Worm (Caenorhabditis elegans) whole organism, L4 larva: ENCODE measurements around the gene atg-2.

Source experiments
- F10B5.3 ChIP-seq: sonication (generic microtip); optimal IDR thresholded peaks from 2 replicates; lab custom pipeline; 2016; ENCODE audit warnings: mild to moderate bottlenecking, missing genetic modification characterization, missing compliant biosample characterization
- T26A8.4 ChIP-seq: fragments of 200-800 bp; sonication (Bioruptor generic); IDR thresholded peaks from 2 replicates; pipeline ENCODE4 v1.3.6; 2022; ENCODE audit warnings: missing genetic modification characterization, missing compliant biosample characterization
- ZK337.2 ChIP-seq: fragments of 200-800 bp; sonication (Bioruptor generic); IDR thresholded peaks from 2 replicates; pipeline ENCODE4 v1.3.6; 2022; ENCODE audit warnings: missing genetic modification reagents, missing genetic modification characterization, missing compliant biosample characterization
- ZK546.5 ChIP-seq, 2 experiments: sonication (generic microtip); optimal IDR thresholded peaks; 2 replicates each; lab custom pipeline; 2017; ENCODE audit warnings: missing biosample characterization in 2 of 2, missing genetic modification characterization in 2 of 2
- aha-1 ChIP-seq: fragments of 150-350 bp; peaks from one replicate; lab custom pipeline; 2014; ENCODE audit warnings: missing biosample characterization, missing genetic modification characterization
- aly-2 ChIP-seq: sonication (generic microtip); optimal IDR thresholded peaks from 2 replicates; lab custom pipeline; 2018; ENCODE audit warnings: missing biosample characterization, missing genetic modification characterization
- ama-1 ChIP-seq: fragments of 150-350 bp; optimal IDR thresholded peaks from 2 replicates; lab custom pipeline; 2014; ENCODE audit warnings: inconsistent platforms, mixed read lengths
- attf-4 ChIP-seq: sonication (generic microtip); optimal IDR thresholded peaks from 3 replicates; lab custom pipeline; 2017; ENCODE audit warnings: missing biosample characterization, missing genetic modification characterization
- ceh-20 ChIP-seq: fragments of 200-800 bp; sonication (Bioruptor generic); IDR thresholded peaks from 2 replicates; pipeline ENCODE4 v1.3.6; 2022; ENCODE audit warnings: missing genetic modification reagents, missing genetic modification characterization, missing compliant biosample characterization
- ctbp-1 ChIP-seq: fragments of 200-800 bp; sonication (Bioruptor generic); IDR thresholded peaks from 2 replicates; pipeline ENCODE4 v1.3.6; 2022; ENCODE audit warnings: missing genetic modification reagents, missing genetic modification characterization, missing compliant biosample characterization
- hif-1 ChIP-seq, 2 experiments: sonication (generic microtip); optimal IDR thresholded peaks; 2 replicates each; lab custom pipeline; 2016 to 2017; ENCODE audit warnings: missing compliant biosample characterization in 2 of 2, missing genetic modification characterization in 2 of 2, missing genetic modification reagents in 2 of 2, missing genotype in 2 of 2, mild to moderate bottlenecking in 1 of 2
- hlh-11 ChIP-seq: fragments of 200-800 bp; sonication (Bioruptor generic); optimal IDR thresholded peaks from 2 replicates; lab custom pipeline; 2018; ENCODE audit warnings: mild to moderate bottlenecking, missing genetic modification characterization, missing compliant biosample characterization
- hlh-30 ChIP-seq: sonication (generic microtip); optimal IDR thresholded peaks from 2 replicates; lab custom pipeline; 2017; ENCODE audit warnings: antibody characterized with exemption, mild to moderate bottlenecking, missing genetic modification characterization, missing compliant biosample characterization; ENCODE audit not compliant: insufficient read depth
- hmg-1.1 ChIP-seq: fragments of 200-800 bp; sonication (Bioruptor generic); IDR thresholded peaks from 2 replicates; pipeline ENCODE4 v1.3.6; 2022; ENCODE audit warnings: missing genetic modification reagents, missing genetic modification characterization, missing compliant biosample characterization
- jun-1 ChIP-seq: fragments of 150-350 bp; optimal IDR thresholded peaks from 2 replicates; lab custom pipeline; 2014; ENCODE audit warnings: missing biosample characterization, missing genetic modification reagents, missing genetic modification characterization
- lin-1 ChIP-seq: fragments of 200-800 bp; sonication (Bioruptor generic); IDR thresholded peaks from 2 replicates; pipeline ENCODE4 v1.3.6; 2022; ENCODE audit warnings: missing genetic modification reagents, missing genetic modification characterization, missing compliant biosample characterization
- lin-13 ChIP-seq: fragments of 150-350 bp; optimal IDR thresholded peaks from 2 replicates; lab custom pipeline; 2014; ENCODE audit warnings: missing biosample characterization, missing genetic modification reagents, missing genetic modification characterization
- lin-15B ChIP-seq: fragments of 150-350 bp; sonication (generic microtip); optimal IDR thresholded peaks from 3 replicates; lab custom pipeline; 2014; ENCODE audit warnings: missing biosample characterization, missing genetic modification characterization
- lsy-2 ChIP-seq, 2 experiments: fragments of 150-350 bp in 1 of 2; sonication (generic microtip) in 1 of 2; optimal IDR thresholded peaks; 2 replicates each; lab custom pipeline; 2014 to 2017; ENCODE audit warnings: missing biosample characterization in 2 of 2, missing genetic modification characterization in 2 of 2
- mep-1 ChIP-seq: fragments of 150-350 bp; sonication (generic microtip); optimal IDR thresholded peaks from 3 replicates; lab custom pipeline; 2014; ENCODE audit warnings: missing biosample characterization, missing genetic modification characterization
- mes-2 ChIP-seq: sonication (generic microtip); optimal IDR thresholded peaks from 2 replicates; lab custom pipeline; 2016; ENCODE audit warnings: missing genotype, mild to moderate bottlenecking, missing genetic modification characterization, missing compliant biosample characterization; ENCODE audit not compliant: poor library complexity, severe bottlenecking
- mxl-2 ChIP-seq: fragments of 200-800 bp; sonication (Bioruptor generic); conservative IDR thresholded peaks from 2 replicates; pipeline ENCODE4 v1.3.6; 2022; ENCODE audit warnings: missing genetic modification reagents, missing genetic modification characterization, missing compliant biosample characterization
- nhr-25 ChIP-seq: sonication (generic microtip); optimal IDR thresholded peaks from 2 replicates; lab custom pipeline; 2017; ENCODE audit warnings: missing genetic modification characterization, mild to moderate bottlenecking, missing compliant biosample characterization, antibody characterized with exemption, moderate library complexity, borderline replicate concordance; ENCODE audit not compliant: insufficient read depth
- nhr-28 ChIP-seq: fragments of 150-350 bp; optimal IDR thresholded peaks from 2 replicates; lab custom pipeline; 2014; ENCODE audit warnings: missing biosample characterization, missing genetic modification characterization
- nhr-48 ChIP-seq: sonication (generic microtip); optimal IDR thresholded peaks from 2 replicates; lab custom pipeline; 2016; ENCODE audit warnings: mild to moderate bottlenecking, missing genetic modification characterization, missing compliant biosample characterization
- pqm-1 ChIP-seq: sonication (generic microtip); optimal IDR thresholded peaks from 2 replicates; lab custom pipeline; 2017; ENCODE audit warnings: missing biosample characterization, missing genetic modification characterization
- rbr-2 ChIP-seq: sonication (generic microtip); optimal IDR thresholded peaks from 2 replicates; lab custom pipeline; 2016; ENCODE audit warnings: missing genotype, missing genetic modification characterization, missing compliant biosample characterization
- tag-97 ChIP-seq: fragments of 200-800 bp; sonication (Bioruptor generic); IDR thresholded peaks from 2 replicates; pipeline ENCODE4 v1.3.6; 2022; ENCODE audit warnings: missing genetic modification characterization, missing compliant biosample characterization
- tra-1 ChIP-seq: fragments of 200-800 bp; sonication (Bioruptor generic); IDR thresholded peaks from 2 replicates; pipeline ENCODE4 v1.3.6; 2022; ENCODE audit warnings: missing genetic modification reagents, missing genetic modification characterization, missing compliant biosample characterization
- unc-39 ChIP-seq: sonication (generic microtip); optimal IDR thresholded peaks from 2 replicates; lab custom pipeline; 2017; ENCODE audit warnings: missing biosample characterization, missing genetic modification characterization
- zag-1 ChIP-seq: fragments of 150-350 bp; optimal IDR thresholded peaks from 2 replicates; lab custom pipeline; 2014; ENCODE audit warnings: missing biosample characterization, missing genetic modification characterization
- zip-2 ChIP-seq: fragments of 150-350 bp; optimal IDR thresholded peaks from 2 replicates; lab custom pipeline; 2014; ENCODE audit warnings: missing biosample characterization, missing genetic modification characterization

The atg-2 gene

DNA sequence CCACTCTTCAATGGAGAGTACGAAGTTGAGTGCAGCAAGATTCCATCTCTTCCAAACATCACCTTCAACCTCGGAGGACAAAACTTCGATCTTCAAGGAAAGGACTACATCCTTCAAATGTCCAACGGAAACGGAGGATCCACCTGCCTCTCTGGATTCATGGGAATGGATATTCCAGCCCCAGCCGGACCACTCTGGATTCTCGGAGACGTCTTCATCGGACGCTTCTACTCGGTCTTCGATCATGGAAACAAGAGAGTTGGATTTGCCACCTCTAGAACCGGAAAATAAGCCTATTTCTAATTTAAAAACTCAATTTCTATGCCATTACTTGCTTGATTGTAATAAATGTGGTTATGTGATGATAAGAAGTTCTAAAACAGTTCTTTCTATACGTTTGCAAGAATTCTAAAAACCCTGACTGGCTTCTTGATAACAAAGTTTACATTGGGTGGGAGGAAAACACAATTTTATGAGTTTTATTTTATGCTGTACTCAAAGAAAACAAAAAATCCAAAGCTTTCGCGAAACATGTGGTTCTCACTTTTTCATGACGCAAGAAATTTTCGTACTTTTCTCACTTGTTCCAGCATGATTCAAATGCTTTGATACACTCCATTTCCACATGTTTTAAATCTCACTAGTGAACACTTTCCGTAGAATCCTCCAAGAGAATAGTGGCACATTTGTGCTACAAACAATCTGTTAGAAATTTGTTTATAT lies 14.1 kb upstream of the atg-2 start (continued):
- TF ChIP-seq aly-2 (no peak), lsy-2 (tag; optimal IDR thresholded peaks at IDR 0.05; lab: Kevin White, UChicago) (peak in 1 of 2 experiments; percentile 26), lin-1 (GFP tag; lab: Robert Waterston, UW) (no peak)

ce11 chrX:6795843-6796521 lies 10.6 kb upstream of the atg-2 start:
- TF ChIP-seq ama-1 (lab: Kevin White, UChicago): no peak
- TF ChIP-seq tra-1 (GFP tag; lab: Robert Waterston, UW): peak; percentile 56; the same call in 1 of the 2 replicates
- TF ChIP-seq ctbp-1: no peak
- peak; percentile 25 for TF ChIP-seq hlh-11 (tag; lab: Kevin White, UChicago)
- no peak for TF ChIP-seq pqm-1 (tag; lab: Kevin White, UChicago)
- peak; percentile 20 for TF ChIP-seq nhr-28 (tag; lab: Kevin White, UChicago)
- no peak for TF ChIP-seq attf-4 (tag; lab: Kevin White, UChicago)
- TF ChIP-seq hlh-30: peak; percentile 20
- TF ChIP-seq mes-2: peak; percentile 26
- no peak for TF ChIP-seq nhr-25 (tag; lab: Kevin White, UChicago)
- TF ChIP-seq, all 104 proteins: peak for 5

DNA sequence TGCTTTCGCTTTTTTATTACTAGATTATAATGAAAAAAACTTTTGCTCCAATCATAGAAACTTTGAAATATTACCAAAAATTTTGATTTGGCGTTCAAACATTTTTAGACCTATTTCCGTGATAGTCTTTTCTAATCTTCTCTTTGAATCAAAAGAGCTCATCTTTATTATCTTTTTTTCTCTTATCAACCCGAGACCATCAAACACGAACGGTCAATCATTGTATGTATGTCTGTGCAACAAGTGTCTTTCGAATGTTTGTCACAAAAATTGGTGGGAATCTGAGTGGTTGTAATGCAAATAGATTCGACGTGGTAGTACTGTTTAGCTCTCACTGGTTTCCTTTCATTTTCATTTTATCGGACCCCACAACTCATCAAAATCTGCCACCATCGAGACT lies 6.8 kb upstream of the atg-2 start, which contains the start of gene M03A8.3:
Gene M03A8.3, plus strand, starts transcription at position 278 of the 400 bp plus-strand sequence.
- peak; percentile 71 for TF ChIP-seq aha-1 (tag; lab: Kevin White, UChicago)
- TF ChIP-seq hmg-1.1: no peak
- no peak for TF ChIP-seq lin-13
- TF ChIP-seq hlh-11 (tag; lab: Kevin White, UChicago): peak; percentile 19
- TF ChIP-seq, all 104 proteins: peak for 2

ce11 chrX:6801546-6801945 lies 5.0 kb upstream of the atg-2 start:
- TF ChIP-seq ceh-20 (GFP tag; lab: Robert Waterston, UW) (no peak), ama-1 (lab: Kevin White, UChicago) (no peak), lin-1 (GFP tag; lab: Robert Waterston, UW) (no peak), ctbp-1 (no peak), F10B5.3 (no peak), zip-2 (tag; lab: Kevin White, UChicago) (no peak), lin-13 (no peak), unc-39 (no peak), mep-1 (tag; lab: Kevin White, UChicago) (no peak), tag-97 (no peak), rbr-2 (tag; lab: Kevin White, UChicago) (no peak), lin-15B (tag; lab: Kevin White, UChicago) (no peak), nhr-48 (tag; lab: Kevin White, UChicago) (no peak), ZK337.2 (GFP tag; lab: Robert Waterston, UW) (no peak), zag-1 (no peak), T26A8.4 (GFP tag; lab: Robert Waterston, UW) (no peak), hlh-30 (no peak), ZK546.5 (tag; optimal IDR thresholded peaks at IDR 0.05; lab: Kevin White, UChicago) (no peak), mxl-2 (no peak), jun-1 (tag; lab: Kevin White, UChicago) (no peak)
- TF ChIP-seq, all 104 proteins: peak for 0

- TF ChIP-seq hif-1 (tag; optimal IDR thresholded peaks at IDR 0.05; lab: Kevin White, UChicago) (peak in 1 of 2 experiments; percentile 35), aha-1 (tag; lab: Kevin White, UChicago) (peak; percentile 87), hlh-30 (peak; percentile 69), F10B5.3 (no peak)
- TF ChIP-seq, all 104 proteins: peak for 3
Measured at ce11 chrX:6804405-6804804, 2.2 kb upstream of the atg-2 start.
